Worm (Caenorhabditis elegans): ENCODE results near the gene F44E7.5.

DNA sequence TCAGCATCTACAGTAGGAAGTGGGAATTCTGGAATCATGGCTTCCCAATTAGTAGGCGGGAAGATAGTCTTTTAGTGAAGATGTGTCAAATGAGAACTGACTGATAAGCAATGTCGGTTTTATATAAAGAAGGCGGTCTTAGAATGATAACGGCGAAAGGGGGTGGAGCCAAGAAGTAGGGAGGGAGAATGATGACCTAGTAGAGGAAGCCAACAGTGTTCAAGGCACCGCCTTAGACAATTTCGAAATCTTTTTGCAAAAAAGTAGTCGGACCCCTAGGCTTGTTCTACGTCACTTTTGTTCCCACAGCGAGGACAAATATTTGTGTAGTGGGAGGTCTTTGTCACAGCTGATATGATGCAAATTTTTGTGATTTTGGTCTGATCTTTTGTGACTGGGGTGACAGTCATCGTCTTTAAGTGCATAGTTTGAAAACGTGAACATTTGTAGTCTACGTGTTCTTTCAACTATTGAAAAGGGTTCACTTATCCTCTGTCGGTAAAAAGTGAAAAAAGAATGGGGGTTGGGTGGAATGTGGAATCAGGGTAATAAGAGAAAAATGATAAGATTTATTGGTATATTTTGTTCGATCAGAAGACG is 32.4 kb upstream of the F44E7.5 start, which contains the start of gene ZC250.4:
- TF ChIP-seq ceh-14 (tag; optimal IDR thresholded peaks at IDR 0.05) (no peak), elt-2 (tag; optimal IDR thresholded peaks at IDR 0.05) (peak; percentile 31), ama-1 (optimal IDR thresholded peaks at IDR 0.05) (no peak), ceh-31 (tag; optimal IDR thresholded peaks at IDR 0.05) (no peak), Y22D7AL.16 (tag; optimal IDR thresholded peaks at IDR 0.05) (no peak), tbx-7 (tag; optimal IDR thresholded peaks at IDR 0.05) (no peak), pha-4 (tag; optimal IDR thresholded peaks at IDR 0.05) (no peak), nfya-1 (tag; optimal IDR thresholded peaks at IDR 0.05) (no peak), hlh-6 (tag; optimal IDR thresholded peaks at IDR 0.05) (no peak), T23F11.4 (GFP tag; optimal IDR thresholded peaks at IDR 0.05) (no peak), ceh-34 (tag; optimal IDR thresholded peaks at IDR 0.05) (no peak), pag-3 (tag; optimal IDR thresholded peaks at IDR 0.05; ENCODE audit: borderline replicate concordance) (no peak)

Measured in whole organism, late embryonic.